Fruit fly (Drosophila melanogaster): ENCODE measurements around the gene Ncoa6.
A peak's percentile ranks its signal among the peaks of the same experiment; 100 is the strongest.

The Ncoa6 gene

dm6 chr2L:5342119-5342817 is 15.8 kb upstream of the Ncoa6 start, which contains the start of gene Acsf2 (continued):
- no peak for TF ChIP-seq CG8290 (GFP tag; optimal IDR thresholded peaks at IDR 0.05)
- TF ChIP-seq CG8290 (tag; optimal IDR thresholded peaks at IDR 0.05) = peak in 1 of 2 experiments; percentile 87
- TF ChIP-seq CG8281 (tag; optimal IDR thresholded peaks at IDR 0.05) = peak; percentile 83
- peak; percentile 82 for TF ChIP-seq CG10267 (tag; optimal IDR thresholded peaks at IDR 0.05)
- TF ChIP-seq hth (optimal IDR thresholded peaks at IDR 0.05) = no peak
- peak; percentile 4 for TF ChIP-seq gfzf (GFP tag; optimal IDR thresholded peaks at IDR 0.05)
- TF ChIP-seq CG31365 (tag; optimal IDR thresholded peaks at IDR 0.05) = peak; percentile 73
- TF ChIP-seq CG2202 (tag; optimal IDR thresholded peaks at IDR 0.05) = no peak
- TF ChIP-seq Bgb (GFP tag; IDR thresholded peaks at IDR 0.05; ENCODE audit: partially characterized antibody) = no peak
- peak; percentile 96 for TF ChIP-seq Aef1 (GFP tag; IDR thresholded peaks at IDR 0.05)
- no peak for TF ChIP-seq usp (GFP tag; optimal IDR thresholded peaks at IDR 0.05)
- no peak for TF ChIP-seq CG4707 (GFP tag; optimal IDR thresholded peaks at IDR 0.05)
- TF ChIP-seq CG34422 (GFP tag; IDR thresholded peaks at IDR 0.05) = peak; percentile 95
- peak; percentile 76 for TF ChIP-seq CG3163 (GFP tag; optimal IDR thresholded peaks at IDR 0.05)
- TF ChIP-seq CG10431 (GFP tag; optimal IDR thresholded peaks at IDR 0.05) = no peak
- TF ChIP-seq CG6765 (GFP tag; optimal IDR thresholded peaks at IDR 0.05) = peak; percentile 95
- TF ChIP-seq shn (GFP tag; optimal IDR thresholded peaks at IDR 0.05) = peak; percentile 94
- TF ChIP-seq fd64A (GFP tag; optimal IDR thresholded peaks at IDR 0.05) = no peak
- peak; percentile 71 for TF ChIP-seq ash1 (GFP tag; optimal IDR thresholded peaks at IDR 0.05)
- TF ChIP-seq CG9437 (GFP tag; optimal IDR thresholded peaks at IDR 0.05) = peak; percentile 88
- peak; percentile 97 for TF ChIP-seq ranshi (GFP tag; IDR thresholded peaks at IDR 0.05)
- peak; percentile 70 for TF ChIP-seq tup (GFP tag; optimal IDR thresholded peaks at IDR 0.05)
- TF ChIP-seq Asciz (GFP tag; optimal IDR thresholded peaks at IDR 0.05) = peak; percentile 73
- TF ChIP-seq CG3847 (GFP tag; IDR thresholded peaks at IDR 0.05) = peak; percentile 99
- TF ChIP-seq eyg (GFP tag; optimal IDR thresholded peaks at IDR 0.05) = peak; percentile 90
- peak; percentile 21 for TF ChIP-seq pzg (GFP tag; optimal IDR thresholded peaks at IDR 0.05)
- TF ChIP-seq CG9876 (GFP tag; optimal IDR thresholded peaks at IDR 0.05) = peak; percentile 81
- peak; percentile 98 for TF ChIP-seq CG15011 (GFP tag; optimal IDR thresholded peaks at IDR 0.05)
- TF ChIP-seq croc (GFP tag; conservative IDR thresholded peaks at IDR 0.05) = peak; percentile 49; the same call in 2 of the 3 replicates
- TF ChIP-seq Myb (GFP tag; optimal IDR thresholded peaks at IDR 0.05) = peak; percentile 86
- peak; percentile 98 for TF ChIP-seq CG12659 (GFP tag; optimal IDR thresholded peaks at IDR 0.05)
- TF ChIP-seq insv (GFP tag; optimal IDR thresholded peaks at IDR 0.05) = peak; percentile 24 to 56
- no peak for TF ChIP-seq TFAM (GFP tag; optimal IDR thresholded peaks at IDR 0.05)
- TF ChIP-seq Sry-δ (GFP tag; optimal IDR thresholded peaks at IDR 0.05) = peak; percentile 63
- peak; percentile 98 for TF ChIP-seq lilli (GFP tag; optimal IDR thresholded peaks at IDR 0.05)
- TF ChIP-seq GATAe (GFP tag; conservative IDR thresholded peaks at IDR 0.05) = peak; percentile 93
- TF ChIP-seq CG16863 (GFP tag; optimal IDR thresholded peaks at IDR 0.05) = peak; percentile 86
- TF ChIP-seq NC2α (GFP tag; optimal IDR thresholded peaks at IDR 0.05) = peak; percentile 51
- TF ChIP-seq amos (GFP tag; IDR thresholded peaks at IDR 0.05; ENCODE audit: partially characterized antibody) = no peak; the same call in 1 of the 2 replicates
- TF ChIP-seq run (tag; optimal IDR thresholded peaks at IDR 0.05) = peak; percentile 89
- no peak for TF ChIP-seq Sin3A (optimal IDR thresholded peaks at IDR 0.05)
- TF ChIP-seq lbe (GFP tag; optimal IDR thresholded peaks at IDR 0.05) = no peak
- TF ChIP-seq sens-2 (GFP tag; IDR thresholded peaks at IDR 0.05) = peak; percentile 42; the same call in 1 of the 2 replicates
- peak; percentile 95 for TF ChIP-seq CG17361 (GFP tag; IDR thresholded peaks at IDR 0.05)
- peak; percentile 81 for TF ChIP-seq CG18764 (GFP tag; optimal IDR thresholded peaks at IDR 0.05)
- peak; percentile 98 for TF ChIP-seq Usf (GFP tag; optimal IDR thresholded peaks at IDR 0.05)
- peak; percentile 99 for TF ChIP-seq pho (GFP tag; optimal IDR thresholded peaks at IDR 0.05)
- TF ChIP-seq CG15514 (GFP tag; optimal IDR thresholded peaks at IDR 0.05) = peak; percentile 93
- peak; percentile 95 for TF ChIP-seq CG14441 (GFP tag; IDR thresholded peaks at IDR 0.05)
- peak; percentile 86; the same call in 2 of the 3 replicates for TF ChIP-seq jigr1 (GFP tag; IDR thresholded peaks at IDR 0.05)
- TF ChIP-seq mam (GFP tag; optimal IDR thresholded peaks at IDR 0.05) = peak; percentile 98

All from whole organism, embryonic.